Worm (Caenorhabditis elegans): ENCODE data around the gene cope-1.
A peak's percentile ranks its signal among the peaks of the same experiment; 100 is the strongest.

The cope-1 gene

ce11 chrIII:13462965-13463783, 37.1 kb downstream of the cope-1 start, which contains the start of gene ant-1.1 (continued):
- TF ChIP-seq ceh-43 (GFP tag; optimal IDR thresholded peaks at IDR 0.05) (peak; percentile 37), mab-5 (tag; optimal IDR thresholded peaks at IDR 0.05) (no peak), unc-120 (tag; optimal IDR thresholded peaks at IDR 0.05; ENCODE audit: poor library complexity, severe bottlenecking) (peak; percentile 86), ces-1 (GFP tag; optimal IDR thresholded peaks at IDR 0.05) (peak; percentile 42), sptf-1 (tag; optimal IDR thresholded peaks at IDR 0.05) (peak; percentile 82), ceh-39 (tag; optimal IDR thresholded peaks at IDR 0.05) (peak; percentile 54), M03D4.4 (tag; optimal IDR thresholded peaks at IDR 0.05) (peak; percentile 50)

- TF ChIP-seq lin-13 (tag; optimal IDR thresholded peaks at IDR 0.05) (no peak), hlh-1 (tag; optimal IDR thresholded peaks at IDR 0.05) (peak; percentile 45), ztf-11 (tag; optimal IDR thresholded peaks at IDR 0.05) (no peak), nhr-2 (tag; optimal IDR thresholded peaks at IDR 0.05) (no peak), sem-2 (GFP tag; optimal IDR thresholded peaks at IDR 0.05) (no peak), M03D4.4 (tag; optimal IDR thresholded peaks at IDR 0.05) (no peak), elt-1 (tag; optimal IDR thresholded peaks at IDR 0.05; ENCODE audit: borderline replicate concordance, insufficient read depth) (no peak), elt-3 (tag; optimal IDR thresholded peaks at IDR 0.05) (no peak), bed-3 (GFP tag; optimal IDR thresholded peaks at IDR 0.05) (no peak), flh-1 (GFP tag; optimal IDR thresholded peaks at IDR 0.05) (no peak), nhr-12 (tag; optimal IDR thresholded peaks at IDR 0.05) (no peak), nhr-76 (tag; optimal IDR thresholded peaks at IDR 0.05) (no peak), mep-1 (tag; optimal IDR thresholded peaks at IDR 0.05) (no peak), unc-62 (GFP tag; optimal IDR thresholded peaks at IDR 0.05) (peak; percentile 54), ceh-43 (GFP tag; optimal IDR thresholded peaks at IDR 0.05) (no peak), tbx-8 (GFP tag; optimal IDR thresholded peaks at IDR 0.05) (no peak), blmp-1 (tag; optimal IDR thresholded peaks at IDR 0.05) (no peak), sptf-1 (tag; optimal IDR thresholded peaks at IDR 0.05) (peak; percentile 1), lsy-2 (tag; optimal IDR thresholded peaks at IDR 0.05) (peak; percentile 8), drap-1 (GFP tag; optimal IDR thresholded peaks at IDR 0.05) (no peak), ham-2 (GFP tag; optimal IDR thresholded peaks at IDR 0.05) (no peak)
These were observed 38.7 kb downstream of the cope-1 start, which contains the start of gene kel-3 for ce11 chrIII:13464493-13465362. TSS of gene kel-3 (plus strand) at chrIII:13464820.

ce11 chrIII:13465918-13466592, 40.0 kb downstream of the cope-1 start, which contains the start of gene cdk-5:
TSS of gene cdk-5 (minus strand) at chrIII:13466342.
- peak; percentile 20 for TF ChIP-seq unc-62 (GFP tag; optimal IDR thresholded peaks at IDR 0.05)
- peak; percentile 86 for TF ChIP-seq lsy-2 (tag; optimal IDR thresholded peaks at IDR 0.05)
- TF ChIP-seq hlh-1 (tag; optimal IDR thresholded peaks at IDR 0.05) = peak; percentile 8
- no peak for TF ChIP-seq ztf-11 (tag; optimal IDR thresholded peaks at IDR 0.05)
- peak; percentile 1 for TF ChIP-seq drap-1 (GFP tag; optimal IDR thresholded peaks at IDR 0.05)
- TF ChIP-seq ces-1 (GFP tag; optimal IDR thresholded peaks at IDR 0.05) = peak; percentile 97
- peak; percentile 72 for TF ChIP-seq lin-13 (tag; optimal IDR thresholded peaks at IDR 0.05)
- TF ChIP-seq elt-3 (tag; optimal IDR thresholded peaks at IDR 0.05) = no peak
- TF ChIP-seq nhr-2 (tag; optimal IDR thresholded peaks at IDR 0.05) = peak; percentile 38
- TF ChIP-seq nhr-237 (tag; optimal IDR thresholded peaks at IDR 0.05) = peak; percentile 76
- no peak for TF ChIP-seq M03D4.4 (tag; optimal IDR thresholded peaks at IDR 0.05)
- TF ChIP-seq nhr-76 (tag; optimal IDR thresholded peaks at IDR 0.05) = no peak
- TF ChIP-seq ceh-39 (tag; optimal IDR thresholded peaks at IDR 0.05) = peak; percentile 61
- peak; percentile 39 for TF ChIP-seq sptf-1 (tag; optimal IDR thresholded peaks at IDR 0.05)
- no peak for TF ChIP-seq unc-39 (tag; optimal IDR thresholded peaks at IDR 0.05)
- TF ChIP-seq pha-4 (tag; optimal IDR thresholded peaks at IDR 0.05) = peak; percentile 95
- TF ChIP-seq ham-2 (GFP tag; optimal IDR thresholded peaks at IDR 0.05) = no peak
- no peak for TF ChIP-seq tbx-8 (GFP tag; optimal IDR thresholded peaks at IDR 0.05)
- TF ChIP-seq mep-1 (tag; optimal IDR thresholded peaks at IDR 0.05) = peak; percentile 76
- no peak for TF ChIP-seq ceh-83 (GFP tag; optimal IDR thresholded peaks at IDR 0.05)
